Comparison of ENCODE assay signal across 2 fruit fly cellular contexts in genomic region chrX:17262049-17262448, dm6.
TF ChIP-seq lines count a peak whose summit lies in the region.

No protein-coding gene starts in this region.

- no peak for TF ChIP-seq CTCF in whole organism, embryonic (GFP tag; optimal IDR thresholded peaks at IDR 0.05; lab: Kevin White, UChicago)

TF ChIP-seq in whole organism, embryonic, 481 proteins besides CTCF, POLR2A, EP300 and RAD21:
- no peak for TF ChIP-seq CG8290 (GFP tag; optimal IDR thresholded peaks at IDR 0.05; lab: Kevin White, UChicago)
- peak in 1 of 2 experiments; percentile 32 for TF ChIP-seq CG8290 (tag; optimal IDR thresholded peaks at IDR 0.05; lab: Kevin White, UChicago)
- TF ChIP-seq CG11247 (GFP tag; IDR thresholded peaks at IDR 0.05; lab: Robert Waterston, UW) = peak; percentile 94
- TF ChIP-seq HLHmδ (GFP tag; optimal IDR thresholded peaks at IDR 0.05; lab: Kevin White, UChicago) = no peak
- TF ChIP-seq pan (optimal IDR thresholded peaks at IDR 0.05; lab: Kevin White, UChicago) = no peak
- no peak for TF ChIP-seq pan (GFP tag; optimal IDR thresholded peaks at IDR 0.05 in 1 of 2, IDR thresholded peaks at IDR 0.05 in 1 of 2)

TF ChIP-seq in whole organism, wandering third instar larva, 38 proteins besides CTCF, POLR2A, EP300 and RAD21:
- TF ChIP-seq GATAd (GFP tag; optimal IDR thresholded peaks at IDR 0.05; lab: Kevin White, UChicago) (no peak), N (GFP tag; optimal IDR thresholded peaks at IDR 0.05; lab: Kevin White, UChicago) (peak; percentile 45)
